Worm (Caenorhabditis elegans) whole organism, L4 larva: ENCODE measurements around the gene tomm-20.

Source experiments
- F10B5.3 ChIP-seq: sonication (generic microtip); optimal IDR thresholded peaks from 2 replicates; lab custom pipeline; 2016; ENCODE audit warnings: mild to moderate bottlenecking, missing genetic modification characterization, missing compliant biosample characterization
- F37D6.2 ChIP-seq: sonication (generic microtip); optimal IDR thresholded peaks from 2 replicates; lab custom pipeline; 2016; ENCODE audit warnings: mild to moderate bottlenecking, missing genetic modification characterization, missing compliant biosample characterization
- F44E2.7 ChIP-seq: fragments of 200-800 bp; sonication (Bioruptor generic); IDR thresholded peaks from 2 replicates; pipeline ENCODE4 v2.1.2; 2022; ENCODE audit warnings: missing genetic modification characterization, missing compliant biosample characterization
- T20F7.1 ChIP-seq: fragments of 200-800 bp; sonication (Bioruptor generic); optimal IDR thresholded peaks from 2 replicates; lab custom pipeline; 2018; ENCODE audit warnings: mild to moderate bottlenecking, missing genetic modification characterization, missing compliant biosample characterization
- Y105C5A.15 ChIP-seq: fragments of 200-800 bp; sonication (Bioruptor generic); IDR thresholded peaks from 2 replicates; pipeline ENCODE4 v1.3.6; 2022; ENCODE audit warnings: missing genetic modification characterization, missing compliant biosample characterization
- Y48G9A.11 ChIP-seq: fragments of 200-800 bp; sonication (Bioruptor generic); IDR thresholded peaks from 2 replicates; pipeline ENCODE4 v1.3.6; 2022; ENCODE audit warnings: missing genetic modification reagents, missing genetic modification characterization, missing compliant biosample characterization
- Y75B8A.6 ChIP-seq: fragments of 200-800 bp; sonication (Bioruptor generic); IDR thresholded peaks from 2 replicates; pipeline ENCODE4 v1.3.6; 2022; ENCODE audit warnings: missing genetic modification reagents, missing genetic modification characterization, missing compliant biosample characterization
- aha-1 ChIP-seq: fragments of 150-350 bp; peaks from one replicate; lab custom pipeline; 2014; ENCODE audit warnings: missing biosample characterization, missing genetic modification characterization
- arid-1 ChIP-seq: fragments of 200-800 bp; sonication (Bioruptor generic); conservative IDR thresholded peaks from 2 replicates; pipeline ENCODE4 v1.3.6; 2022; ENCODE audit warnings: missing genetic modification reagents, missing genetic modification characterization, missing compliant biosample characterization
- attf-4 ChIP-seq: sonication (generic microtip); optimal IDR thresholded peaks from 3 replicates; lab custom pipeline; 2017; ENCODE audit warnings: missing biosample characterization, missing genetic modification characterization
- ceh-20 ChIP-seq: fragments of 200-800 bp; sonication (Bioruptor generic); IDR thresholded peaks from 2 replicates; pipeline ENCODE4 v1.3.6; 2022; ENCODE audit warnings: missing genetic modification reagents, missing genetic modification characterization, missing compliant biosample characterization
- ceh-28 ChIP-seq: fragments of 150-350 bp; optimal IDR thresholded peaks from 2 replicates; lab custom pipeline; 2014; ENCODE audit warnings: missing biosample characterization, missing genetic modification reagents, missing genetic modification characterization
- ceh-32 ChIP-seq: sonication (generic microtip); optimal IDR thresholded peaks from 2 replicates; lab custom pipeline; 2016; ENCODE audit warnings: mild to moderate bottlenecking, missing genetic modification characterization, missing compliant biosample characterization; ENCODE audit not compliant: poor library complexity
- ceh-62 ChIP-seq: sonication (generic microtip); optimal IDR thresholded peaks from 2 replicates; lab custom pipeline; 2017; ENCODE audit warnings: missing biosample characterization, missing genetic modification characterization
- ces-1 ChIP-seq: fragments of 150-350 bp; sonication (generic microtip); optimal IDR thresholded peaks from 4 replicates; lab custom pipeline; 2014; ENCODE audit warnings: missing biosample characterization, missing genetic modification reagents, missing genetic modification characterization
- dpl-1 ChIP-seq: fragments of 150-350 bp; optimal IDR thresholded peaks from 2 replicates; lab custom pipeline; 2014; ENCODE audit warnings: missing biosample characterization, missing genetic modification reagents, missing genetic modification characterization
- egl-27 ChIP-seq: sonication (generic microtip); optimal IDR thresholded peaks from 3 replicates; lab custom pipeline; 2017; ENCODE audit warnings: missing biosample characterization, missing genetic modification reagents, missing genetic modification characterization
- fkh-10 ChIP-seq: fragments of 150-350 bp; optimal IDR thresholded peaks from 2 replicates; lab custom pipeline; 2014; ENCODE audit warnings: missing biosample characterization, missing genetic modification reagents, missing genetic modification characterization
- hif-1 ChIP-seq, 2 experiments: sonication (generic microtip); optimal IDR thresholded peaks; 2 replicates each; lab custom pipeline; 2016 to 2017; ENCODE audit warnings: missing compliant biosample characterization in 2 of 2, missing genetic modification characterization in 2 of 2, missing genetic modification reagents in 2 of 2, missing genotype in 2 of 2, mild to moderate bottlenecking in 1 of 2
- hlh-11 ChIP-seq: fragments of 200-800 bp; sonication (Bioruptor generic); optimal IDR thresholded peaks from 2 replicates; lab custom pipeline; 2018; ENCODE audit warnings: mild to moderate bottlenecking, missing genetic modification characterization, missing compliant biosample characterization
- hlh-30 ChIP-seq: sonication (generic microtip); optimal IDR thresholded peaks from 2 replicates; lab custom pipeline; 2017; ENCODE audit warnings: antibody characterized with exemption, mild to moderate bottlenecking, missing genetic modification characterization, missing compliant biosample characterization; ENCODE audit not compliant: insufficient read depth
- jun-1 ChIP-seq: fragments of 150-350 bp; optimal IDR thresholded peaks from 2 replicates; lab custom pipeline; 2014; ENCODE audit warnings: missing biosample characterization, missing genetic modification reagents, missing genetic modification characterization
- lin-29 ChIP-seq: fragments of 200-800 bp; sonication (Bioruptor generic); IDR thresholded peaks from 2 replicates; pipeline ENCODE4 v1.3.6; 2022; ENCODE audit warnings: missing genetic modification reagents, missing genetic modification characterization, missing compliant biosample characterization
- lin-38 ChIP-seq: fragments of 200-800 bp; sonication (Bioruptor generic); IDR thresholded peaks from 2 replicates; pipeline ENCODE4 v1.3.6; 2022; ENCODE audit warnings: missing genetic modification reagents, missing genetic modification characterization, missing compliant biosample characterization
- lsy-2 ChIP-seq, 2 experiments: fragments of 150-350 bp in 1 of 2; sonication (generic microtip) in 1 of 2; optimal IDR thresholded peaks; 2 replicates each; lab custom pipeline; 2014 to 2017; ENCODE audit warnings: missing biosample characterization in 2 of 2, missing genetic modification characterization in 2 of 2
- madf-5 ChIP-seq, 2 experiments: fragments of 200-800 bp; sonication (Bioruptor generic); IDR thresholded peaks; 2 replicates each; pipeline ENCODE4 v1.3.6; 2022; ENCODE audit warnings: missing compliant biosample characterization in 2 of 2, missing genetic modification characterization in 2 of 2
- mdl-1 ChIP-seq, 2 experiments: fragments of 150-350 bp in 1 of 2; sonication (generic microtip) in 1 of 2; optimal IDR thresholded peaks; 2 replicates each; lab custom pipeline; 2014 to 2017; ENCODE audit warnings: missing biosample characterization in 2 of 2, missing genetic modification characterization in 2 of 2
- mdt-29 ChIP-seq: fragments of 200-800 bp; sonication (Bioruptor generic); IDR thresholded peaks from 2 replicates; pipeline ENCODE4 v1.3.6; 2022; ENCODE audit warnings: missing genetic modification reagents, missing genetic modification characterization, missing compliant biosample characterization
- mep-1 ChIP-seq: fragments of 150-350 bp; sonication (generic microtip); optimal IDR thresholded peaks from 3 replicates; lab custom pipeline; 2014; ENCODE audit warnings: missing biosample characterization, missing genetic modification characterization
- mes-2 ChIP-seq: sonication (generic microtip); optimal IDR thresholded peaks from 2 replicates; lab custom pipeline; 2016; ENCODE audit warnings: missing genotype, mild to moderate bottlenecking, missing genetic modification characterization, missing compliant biosample characterization; ENCODE audit not compliant: poor library complexity, severe bottlenecking
- mxl-3 ChIP-seq: fragments of 200-800 bp; sonication (Bioruptor generic); optimal IDR thresholded peaks from 2 replicates; lab custom pipeline; 2018; ENCODE audit warnings: mild to moderate bottlenecking, missing genetic modification characterization, missing compliant biosample characterization
- nhr-102 ChIP-seq: sonication (generic microtip); optimal IDR thresholded peaks from 2 replicates; lab custom pipeline; 2016; ENCODE audit warnings: mild to moderate bottlenecking, missing genetic modification characterization, moderate library complexity, missing compliant biosample characterization
- nhr-11 ChIP-seq: fragments of 150-350 bp; optimal IDR thresholded peaks from 2 replicates; lab custom pipeline; 2014; ENCODE audit warnings: missing biosample characterization, missing genetic modification characterization
- nhr-25 ChIP-seq: sonication (generic microtip); optimal IDR thresholded peaks from 2 replicates; lab custom pipeline; 2017; ENCODE audit warnings: missing genetic modification characterization, mild to moderate bottlenecking, missing compliant biosample characterization, antibody characterized with exemption, moderate library complexity, borderline replicate concordance; ENCODE audit not compliant: insufficient read depth
- nhr-6 ChIP-seq: fragments of 150-350 bp; optimal IDR thresholded peaks from 2 replicates; lab custom pipeline; 2014; ENCODE audit warnings: missing biosample characterization, missing genetic modification characterization
- nhr-77 ChIP-seq: fragments of 150-350 bp; optimal IDR thresholded peaks from 2 replicates; lab custom pipeline; 2014; ENCODE audit warnings: missing biosample characterization, missing genetic modification characterization
- pha-4 ChIP-seq, 2 experiments: fragments of 150-350 bp in 1 of 2; fragments of 200-800 bp in 1 of 2; sonication (Bioruptor generic) in 1 of 2; IDR thresholded peaks in 1 of 2; optimal IDR thresholded peaks in 1 of 2; 2 replicates each; pipeline versions ENCODE4 v1.3.6 to Lab custom; 2014 to 2022; ENCODE audit warnings: missing genetic modification characterization in 2 of 2, missing genetic modification reagents in 2 of 2, missing biosample characterization in 1 of 2, missing compliant biosample characterization in 1 of 2
- rbr-2 ChIP-seq: sonication (generic microtip); optimal IDR thresholded peaks from 2 replicates; lab custom pipeline; 2016; ENCODE audit warnings: missing genotype, missing genetic modification characterization, missing compliant biosample characterization
- set-16 ChIP-seq: fragments of 200-800 bp; sonication (Bioruptor generic); IDR thresholded peaks from 2 replicates; pipeline ENCODE4 v1.3.6; 2022; ENCODE audit warnings: missing genetic modification reagents, missing genetic modification characterization, missing compliant biosample characterization
- skn-1 ChIP-seq: fragments of 150-350 bp; optimal IDR thresholded peaks from 2 replicates; lab custom pipeline; 2014; ENCODE audit warnings: missing biosample characterization, missing genetic modification characterization
- spr-1 ChIP-seq: sonication (generic microtip); optimal IDR thresholded peaks from 2 replicates; lab custom pipeline; 2016; ENCODE audit warnings: mild to moderate bottlenecking, missing genetic modification characterization, missing compliant biosample characterization
- spr-3 ChIP-seq: fragments of 200-800 bp; sonication (Bioruptor generic); optimal IDR thresholded peaks from 2 replicates; lab custom pipeline; 2018; ENCODE audit warnings: mild to moderate bottlenecking, missing genetic modification characterization, missing compliant biosample characterization
- tra-1 ChIP-seq: fragments of 200-800 bp; sonication (Bioruptor generic); IDR thresholded peaks from 2 replicates; pipeline ENCODE4 v1.3.6; 2022; ENCODE audit warnings: missing genetic modification reagents, missing genetic modification characterization, missing compliant biosample characterization
- unc-62 ChIP-seq, 3 experiments: fragments of 150-350 bp in 1 of 3; sonication (generic microtip); optimal IDR thresholded peaks in 2 of 3; peaks in 1 of 3; 1 replicate in 1 of 3; 2 replicates in 2 of 3; lab custom pipeline; 2014 to 2017; ENCODE audit warnings: missing biosample characterization in 3 of 3, missing genetic modification characterization in 3 of 3, missing genetic modification reagents in 3 of 3, missing genotype in 1 of 3
- zfp-2 ChIP-seq: sonication (generic microtip); optimal IDR thresholded peaks from 2 replicates; lab custom pipeline; 2016; ENCODE audit warnings: mild to moderate bottlenecking, missing genetic modification characterization, missing compliant biosample characterization
- ztf-7 ChIP-seq: fragments of 150-350 bp; optimal IDR thresholded peaks from 2 replicates; lab custom pipeline; 2014; ENCODE audit warnings: missing biosample characterization, missing genetic modification characterization

Gene tomm-20

DNA sequence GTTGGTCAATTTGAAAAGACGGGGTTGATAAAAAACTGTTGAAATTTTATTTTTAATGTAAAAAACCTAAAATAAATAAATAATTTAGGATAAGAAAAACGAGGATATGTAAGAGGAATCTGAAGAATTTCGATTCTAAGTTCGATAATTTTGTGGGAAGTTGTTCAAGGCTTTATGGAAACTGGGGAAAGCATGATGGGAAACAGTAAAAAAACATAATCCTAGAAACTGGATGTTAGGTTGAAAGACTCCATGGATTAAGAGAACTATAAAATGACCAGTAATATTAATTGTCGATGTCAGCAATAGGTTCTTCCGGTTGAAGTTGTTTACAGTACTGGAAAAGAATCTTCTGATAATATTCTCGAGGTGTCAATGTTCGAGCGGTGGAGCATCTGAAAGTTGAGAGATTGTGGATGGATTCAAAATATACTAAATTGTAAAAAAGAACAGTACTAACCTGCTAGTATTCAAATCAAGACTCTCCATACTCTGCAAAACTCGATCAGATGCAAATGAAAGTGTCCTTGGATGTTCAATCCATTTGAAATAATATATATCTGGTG lies 22.9 kb downstream of the tomm-20 start (continued):
- TF ChIP-seq F44E2.7 (no peak), nhr-102 (peak; percentile 45), egl-27 (tag; lab: Kevin White, UChicago) (no peak), ces-1 (GFP tag; lab: Kevin White, UChicago) (no peak), mdt-29 (GFP tag; lab: Robert Waterston, UW) (no peak), madf-5 (GFP tag; IDR thresholded peaks at IDR 0.05; lab: Robert Waterston, UW) (no peak), hif-1 (tag; optimal IDR thresholded peaks at IDR 0.05; lab: Kevin White, UChicago) (no peak), aha-1 (tag; lab: Kevin White, UChicago) (no peak), Y105C5A.15 (GFP tag; lab: Robert Waterston, UW) (no peak), nhr-11 (tag; lab: Kevin White, UChicago) (no peak), spr-3 (GFP tag; lab: Kevin White, UChicago) (no peak), Y75B8A.6 (no peak), mdl-1 (tag; optimal IDR thresholded peaks at IDR 0.05; lab: Kevin White, UChicago) (no peak), F10B5.3 (tag; lab: Kevin White, UChicago) (no peak), Y48G9A.11 (no peak), fkh-10 (no peak), lin-38 (GFP tag; lab: Robert Waterston, UW) (0 out of 2 replicates have a peak, but pooled peaks have one; percentile 31), lin-29 (no peak), mxl-3 (GFP tag; lab: Kevin White, UChicago) (no peak), F37D6.2 (tag; lab: Kevin White, UChicago) (no peak), mep-1 (peak; percentile 6), zfp-2 (no peak), arid-1 (GFP tag; lab: Robert Waterston, UW) (peak; percentile 32)

DNA sequence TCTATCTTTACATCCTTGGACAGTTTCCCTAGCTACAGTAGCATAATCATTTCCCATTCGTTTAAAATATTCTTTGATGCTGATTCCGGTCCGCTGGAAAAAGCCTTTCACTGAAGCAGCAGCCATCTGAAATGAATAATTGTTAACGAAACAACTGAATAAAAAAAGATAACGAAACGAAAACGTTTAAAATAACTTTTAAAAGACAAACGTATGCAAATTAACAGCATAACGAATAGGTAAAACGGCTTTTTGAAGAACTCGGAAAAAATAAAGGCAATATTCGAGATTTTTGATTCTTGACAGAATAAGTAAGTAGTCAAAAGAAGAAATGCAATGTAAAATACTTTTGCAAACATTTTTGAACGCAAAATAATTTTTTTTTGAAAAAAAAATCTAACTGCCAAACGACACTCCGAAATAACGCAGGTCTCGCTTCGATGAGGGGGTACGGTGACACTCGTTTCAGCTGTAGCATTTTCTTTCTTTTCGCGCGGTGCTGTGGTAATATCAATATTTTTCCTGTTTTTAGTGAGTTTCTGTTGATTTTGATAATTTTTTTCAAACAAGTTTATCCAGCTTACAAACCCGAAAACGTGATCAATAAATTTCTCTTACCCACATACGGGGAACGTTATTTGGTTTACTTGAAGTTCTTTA lies 25.2 kb downstream of the tomm-20 start, which contains the start of the genes R04F11.5 and R04F11.2:
R04F11.5 (minus strand) TSS at position 126 of the 660 bp plus-strand sequence.
R04F11.2 (plus strand) TSS at position 488 of the 660 bp plus-strand sequence.
- TF ChIP-seq ceh-62 (tag; lab: Kevin White, UChicago) = no peak
- no peak for TF ChIP-seq Y105C5A.15 (GFP tag; lab: Robert Waterston, UW)
- no peak; the same call in 1 of the 2 replicates for TF ChIP-seq pha-4 (GFP tag; IDR thresholded peaks at IDR 0.05; lab: Robert Waterston, UW)
- no peak for TF ChIP-seq pha-4 (tag; optimal IDR thresholded peaks at IDR 0.05; lab: Kevin White, UChicago)
- TF ChIP-seq unc-62 (GFP tag; optimal IDR thresholded peaks at IDR 0.05 in 1 of 2; lab: Kevin White, UChicago) = peak in 1 of 2 experiments; percentile 92
- TF ChIP-seq unc-62 (tag; optimal IDR thresholded peaks at IDR 0.05; lab: Kevin White, UChicago) = no peak
- peak; percentile 65 for TF ChIP-seq rbr-2 (tag; lab: Kevin White, UChicago)
- TF ChIP-seq T20F7.1 = peak; percentile 98
- peak; percentile 86 for TF ChIP-seq dpl-1 (GFP tag; lab: Kevin White, UChicago)
- peak; percentile 19 for TF ChIP-seq ztf-7
- TF ChIP-seq ceh-32 (tag; lab: Kevin White, UChicago) = no peak
- peak; percentile 94 to 99 for TF ChIP-seq lsy-2 (tag; optimal IDR thresholded peaks at IDR 0.05; lab: Kevin White, UChicago)
- TF ChIP-seq hlh-30 (tag; lab: Kevin White, UChicago) = peak; percentile 67
- peak; percentile 2 for TF ChIP-seq spr-1 (tag; lab: Kevin White, UChicago)
- peak; percentile 70 for TF ChIP-seq nhr-77 (tag; lab: Kevin White, UChicago)
- peak; percentile 28 for TF ChIP-seq fkh-10
- peak; percentile 70 for TF ChIP-seq lin-38 (GFP tag; lab: Robert Waterston, UW)
- TF ChIP-seq nhr-11 (tag; lab: Kevin White, UChicago) = peak; percentile 47
- TF ChIP-seq ceh-20 (GFP tag; lab: Robert Waterston, UW) = no peak
- TF ChIP-seq hif-1 (tag; optimal IDR thresholded peaks at IDR 0.05; lab: Kevin White, UChicago) = peak in 1 of 2 experiments; percentile 29
- no peak for TF ChIP-seq set-16 (GFP tag; lab: Robert Waterston, UW)
- no peak for TF ChIP-seq tra-1 (GFP tag; lab: Robert Waterston, UW)
- peak; percentile 2 for TF ChIP-seq nhr-25
- no peak for TF ChIP-seq jun-1
- TF ChIP-seq mes-2 (tag; lab: Kevin White, UChicago) = peak; percentile 85
- peak; percentile 84 for TF ChIP-seq mep-1
- peak; percentile 99 for TF ChIP-seq nhr-6 (tag; lab: Kevin White, UChicago)
- TF ChIP-seq skn-1 (tag; lab: Kevin White, UChicago) = no peak
- no peak for TF ChIP-seq attf-4
- no peak for TF ChIP-seq mdt-29 (GFP tag; lab: Robert Waterston, UW)
- no peak for TF ChIP-seq ceh-28 (tag; lab: Kevin White, UChicago)
- TF ChIP-seq hlh-11 = peak; percentile 69
